Worm (Caenorhabditis elegans) whole organism, L4/young adult: ENCODE results near the gene F49C5.11.

ENCODE experiments used
- W03F9.2 ChIP-seq: fragments of 150-350 bp; optimal IDR thresholded peaks from 2 replicates; lab custom pipeline; 2014; ENCODE audit warnings: missing biosample characterization, missing genetic modification characterization
- dao-5 ChIP-seq: sonication (generic microtip); optimal IDR thresholded peaks from 2 replicates; lab custom pipeline; 2016; ENCODE audit warnings: missing genotype, missing genetic modification characterization, moderate library complexity, missing compliant biosample characterization

ce11 chrII:12574668-12575067 is 19.0 kb downstream of the F49C5.11 start, which contains the start of gene Y38E10A.3:
- no peak for TF ChIP-seq W03F9.2 (tag; lab: Kevin White, UChicago)
- TF ChIP-seq dao-5 (tag; lab: Kevin White, UChicago) = no peak
